Worm (Caenorhabditis elegans) whole organism, young adult: ENCODE data around the gene srz-59.

Experiments
- D2030.7 ChIP-seq: fragments of 200-800 bp; sonication (Bioruptor generic); IDR thresholded peaks from 2 replicates; pipeline ENCODE4 v1.3.6; 2022; ENCODE audit warnings: missing genetic modification reagents, missing genetic modification characterization, missing compliant biosample characterization
- F10E7.11 ChIP-seq: sonication (generic microtip); optimal IDR thresholded peaks from 2 replicates; lab custom pipeline; 2017; ENCODE audit warnings: mild to moderate bottlenecking, missing genetic modification characterization, moderate library complexity, missing compliant biosample characterization
- F33H1.4 ChIP-seq: fragments of 200-800 bp; sonication (Bioruptor generic); IDR thresholded peaks from 2 replicates; pipeline ENCODE4 v1.3.6; 2022; ENCODE audit warnings: missing genetic modification reagents, missing genetic modification characterization, missing compliant biosample characterization
- F39B2.1 ChIP-seq: fragments of 200-800 bp; sonication (Bioruptor generic); IDR thresholded peaks from 2 replicates; pipeline ENCODE4 v1.3.6; 2022; ENCODE audit warnings: missing genetic modification reagents, missing genetic modification characterization, missing compliant biosample characterization
- F49E8.2 ChIP-seq: sonication (generic microtip); optimal IDR thresholded peaks from 3 replicates; lab custom pipeline; 2017; ENCODE audit warnings: missing genetic modification characterization, mild to moderate bottlenecking, missing compliant biosample characterization, antibody characterized with exemption, moderate library complexity; ENCODE audit not compliant: insufficient read depth
- F52B5.7 ChIP-seq: sonication (generic microtip); optimal IDR thresholded peaks from 2 replicates; lab custom pipeline; 2016; ENCODE audit warnings: mild to moderate bottlenecking, missing genetic modification characterization, missing compliant biosample characterization
- F55B11.4 ChIP-seq: sonication (generic microtip); optimal IDR thresholded peaks from 2 replicates; lab custom pipeline; 2016; ENCODE audit warnings: missing compliant biosample characterization, missing genetic modification characterization, borderline replicate concordance; ENCODE audit not compliant: insufficient read depth
- K11D2.4 ChIP-seq: fragments of 200-800 bp; sonication (Bioruptor generic); IDR thresholded peaks from 2 replicates; pipeline ENCODE4 v1.3.6; 2022; ENCODE audit warnings: missing genetic modification reagents, missing genetic modification characterization, missing compliant biosample characterization
- Y56A3A.18 ChIP-seq: fragments of 200-800 bp; sonication (Bioruptor generic); IDR thresholded peaks from 2 replicates; pipeline ENCODE4 v1.3.6; 2022; ENCODE audit warnings: missing genetic modification reagents, missing genetic modification characterization, missing compliant biosample characterization
- akir-1 ChIP-seq: fragments of 200-800 bp; sonication (Bioruptor generic); optimal IDR thresholded peaks from 2 replicates; lab custom pipeline; 2018; ENCODE audit warnings: mild to moderate bottlenecking, missing genetic modification characterization, moderate library complexity, missing compliant biosample characterization
- attf-6 ChIP-seq: fragments of 200-800 bp; sonication (Bioruptor generic); IDR thresholded peaks from 2 replicates; pipeline ENCODE4 v1.3.6; 2022; ENCODE audit warnings: missing genetic modification reagents, missing genetic modification characterization, missing compliant biosample characterization
- ceh-58 ChIP-seq: fragments of 200-800 bp; sonication (Bioruptor generic); IDR thresholded peaks from 2 replicates; pipeline ENCODE4 v1.3.6; 2022; ENCODE audit warnings: missing genetic modification characterization, missing compliant biosample characterization
- efl-1 ChIP-seq: fragments of 150-350 bp; optimal IDR thresholded peaks from 2 replicates; lab custom pipeline; 2014; ENCODE audit warnings: missing biosample characterization, missing genetic modification reagents, missing genetic modification characterization
- egl-44 ChIP-seq: fragments of 200-800 bp; sonication (Bioruptor generic); IDR thresholded peaks from 2 replicates; pipeline ENCODE4 v1.3.6; 2022; ENCODE audit warnings: missing genetic modification reagents, missing genetic modification characterization, missing compliant biosample characterization
- egrh-3 ChIP-seq: fragments of 200-800 bp; sonication (Bioruptor generic); IDR thresholded peaks from 2 replicates; pipeline ENCODE4 v1.3.6; 2022; ENCODE audit warnings: missing genetic modification reagents, missing genetic modification characterization, missing compliant biosample characterization
- ets-4 ChIP-seq: fragments of 200-800 bp; sonication (Bioruptor generic); optimal IDR thresholded peaks from 2 replicates; lab custom pipeline; 2018; ENCODE audit warnings: mild to moderate bottlenecking, missing genetic modification characterization, missing compliant biosample characterization
- hsf-1 ChIP-seq: fragments of 200-800 bp; sonication (Bioruptor generic); IDR thresholded peaks from 2 replicates; pipeline ENCODE4 v1.3.6; 2022; ENCODE audit warnings: missing genetic modification reagents, missing genetic modification characterization, missing compliant biosample characterization
- let-607 ChIP-seq, 2 experiments: fragments of 200-800 bp in 1 of 2; sonication (Bioruptor generic) in 1 of 2; sonication (generic microtip) in 1 of 2; optimal IDR thresholded peaks; 2 replicates each; lab custom pipeline; 2016 to 2018; ENCODE audit warnings: mild to moderate bottlenecking in 2 of 2, missing compliant biosample characterization in 2 of 2, missing genetic modification characterization in 2 of 2, moderate library complexity in 2 of 2, missing genotype in 1 of 2
- lin-54 ChIP-seq: fragments of 200-800 bp; sonication (Bioruptor generic); optimal IDR thresholded peaks from 2 replicates; lab custom pipeline; 2018; ENCODE audit warnings: mild to moderate bottlenecking, missing genetic modification characterization, missing compliant biosample characterization
- lsl-1 ChIP-seq: fragments of 200-800 bp; sonication (Bioruptor generic); optimal IDR thresholded peaks from 2 replicates; lab custom pipeline; 2018; ENCODE audit warnings: mild to moderate bottlenecking, missing genetic modification characterization, moderate library complexity, missing compliant biosample characterization
- madf-6 ChIP-seq: fragments of 200-800 bp; sonication (Bioruptor generic); IDR thresholded peaks from 2 replicates; pipeline ENCODE4 v1.3.6; 2022; ENCODE audit warnings: missing genetic modification reagents, missing genetic modification characterization, missing compliant biosample characterization
- madf-8 ChIP-seq: fragments of 200-800 bp; sonication (Bioruptor generic); conservative IDR thresholded peaks from 2 replicates; pipeline ENCODE4 v1.3.6; 2022; ENCODE audit warnings: missing genetic modification reagents, missing genetic modification characterization, missing compliant biosample characterization
- nhr-179 ChIP-seq: sonication (generic microtip); optimal IDR thresholded peaks from 2 replicates; lab custom pipeline; 2016; ENCODE audit warnings: mild to moderate bottlenecking, missing genetic modification characterization, missing compliant biosample characterization
- nhr-90 ChIP-seq: sonication (generic microtip); optimal IDR thresholded peaks from 2 replicates; lab custom pipeline; 2016; ENCODE audit warnings: missing genotype, mild to moderate bottlenecking, missing genetic modification characterization, missing compliant biosample characterization
- pha-4 ChIP-seq: fragments of 150-350 bp; sonication (generic microtip); optimal IDR thresholded peaks from 2 replicates; lab custom pipeline; 2014; ENCODE audit warnings: missing biosample characterization, missing genetic modification reagents, missing genetic modification characterization
- sea-2 ChIP-seq: fragments of 200-800 bp; sonication (Bioruptor generic); IDR thresholded peaks from 2 replicates; pipeline ENCODE4 v1.3.6; 2022; ENCODE audit warnings: missing genetic modification characterization, missing compliant biosample characterization
- snpc-1.1 ChIP-seq: sonication (generic microtip); optimal IDR thresholded peaks from 2 replicates; lab custom pipeline; 2017; ENCODE audit warnings: missing genetic modification characterization, mild to moderate bottlenecking, missing compliant biosample characterization, antibody characterized with exemption, moderate library complexity, missing genotype, missing genetic modification reagents; ENCODE audit not compliant: insufficient read depth
- snpc-1.3 ChIP-seq: sonication (generic microtip); optimal IDR thresholded peaks from 2 replicates; lab custom pipeline; 2017; ENCODE audit warnings: missing genetic modification characterization, mild to moderate bottlenecking, missing compliant biosample characterization, antibody characterized with exemption, moderate library complexity, missing genotype, missing genetic modification reagents; ENCODE audit not compliant: insufficient read depth
- snpc-3.4 ChIP-seq: sonication (generic microtip); optimal IDR thresholded peaks from 2 replicates; lab custom pipeline; 2017; ENCODE audit warnings: missing genetic modification characterization, mild to moderate bottlenecking, missing compliant biosample characterization, antibody characterized with exemption, moderate library complexity, missing genotype, missing genetic modification reagents
- snpc-4 ChIP-seq, 5 experiments: fragments of 150-350 bp in 1 of 5; sonication (generic microtip) in 4 of 5; optimal IDR thresholded peaks; 2 replicates each; lab custom pipeline; 2014 to 2018; ENCODE audit warnings: missing genetic modification characterization in 5 of 5, missing biosample characterization in 3 of 5, antibody characterized with exemption in 2 of 5, mild to moderate bottlenecking in 2 of 5, missing compliant biosample characterization in 2 of 5, missing genotype in 2 of 5, moderate library complexity in 2 of 5, missing genetic modification reagents in 1 of 5
- tbp1 ChIP-seq: fragments of 200-800 bp; sonication (Bioruptor generic); optimal IDR thresholded peaks from 2 replicates; lab custom pipeline; 2018; ENCODE audit warnings: mild to moderate bottlenecking, missing genetic modification characterization, missing compliant biosample characterization
- tbx-9 ChIP-seq: sonication (generic microtip); optimal IDR thresholded peaks from 2 replicates; lab custom pipeline; 2016; ENCODE audit warnings: borderline replicate concordance, missing genetic modification characterization, inconsistent platforms, missing compliant biosample characterization
- xnd-1 ChIP-seq: sonication (generic microtip); optimal IDR thresholded peaks from 2 replicates; lab custom pipeline; 2016; ENCODE audit warnings: missing genotype, missing genetic modification reagents, missing genetic modification characterization, missing compliant biosample characterization
- ztf-26 ChIP-seq: sonication (generic microtip); optimal IDR thresholded peaks from 2 replicates; lab custom pipeline; 2017; ENCODE audit warnings: missing genetic modification characterization, missing compliant biosample characterization

Gene srz-59

DNA sequence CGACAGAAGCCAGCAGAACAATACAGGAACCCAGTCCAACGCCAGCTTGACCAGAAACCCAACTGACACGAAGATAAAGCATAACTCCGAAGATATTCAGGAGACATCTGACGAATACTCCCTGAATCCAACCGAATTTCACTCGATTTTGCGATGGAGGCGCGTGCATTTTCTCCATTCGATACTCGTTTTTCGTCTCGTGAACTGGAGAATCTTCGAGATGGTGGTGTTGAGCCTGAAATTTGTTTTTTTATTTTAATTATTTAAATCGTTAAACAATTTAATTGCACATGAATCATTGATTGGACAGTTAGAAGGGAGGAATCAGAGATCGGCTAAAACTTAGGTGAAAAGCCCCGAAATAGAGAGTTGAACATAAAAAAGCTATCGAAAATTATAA lies 17.5 kb upstream of the srz-59 start:
- TF ChIP-seq tbp1 (peak; percentile 24), attf-6 (peak; percentile 79), F52B5.7 (tag; lab: Kevin White, UChicago) (no peak), Y56A3A.18 (GFP tag; lab: Robert Waterston, UW) (no peak), egrh-3 (GFP tag; lab: Robert Waterston, UW) (no peak), nhr-90 (tag; lab: Kevin White, UChicago) (no peak), madf-6 (GFP tag; lab: Robert Waterston, UW) (peak; percentile 25; the same call in 1 of the 2 replicates), pha-4 (tag; lab: Kevin White, UChicago) (no peak), ets-4 (GFP tag; lab: Kevin White, UChicago) (no peak), snpc-4 (GFP tag; optimal IDR thresholded peaks at IDR 0.05; lab: Kevin White, UChicago) (peak; percentile 5), snpc-4 (tag; optimal IDR thresholded peaks at IDR 0.05; lab: Kevin White, UChicago) (peak in 1 of 4 experiments; percentile 60)

DNA sequence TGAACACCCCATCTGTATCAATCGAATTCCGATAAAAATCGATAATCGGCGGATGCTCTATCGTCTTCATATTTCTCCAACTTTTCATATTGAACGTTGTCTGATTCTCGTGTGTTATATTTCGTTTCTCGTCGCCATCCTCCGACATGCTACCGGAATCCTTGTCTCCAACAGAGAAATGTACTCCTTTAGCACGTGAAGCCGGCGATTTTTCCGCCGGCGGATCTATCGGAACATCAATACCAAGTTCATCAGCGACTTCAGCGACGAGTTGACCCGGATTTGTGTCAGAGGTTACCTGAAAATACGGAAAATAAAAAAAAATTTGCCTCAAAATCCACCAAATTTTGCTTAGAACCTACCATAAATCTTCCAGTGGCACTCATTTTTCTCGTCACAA lies 16.8 kb upstream of the srz-59 start:
- TF ChIP-seq F52B5.7 (tag; lab: Kevin White, UChicago) = no peak
- no peak for TF ChIP-seq ceh-58 (GFP tag; lab: Robert Waterston, UW)
- TF ChIP-seq F10E7.11 (tag; lab: Kevin White, UChicago) = no peak
- no peak for TF ChIP-seq sea-2 (GFP tag; lab: Robert Waterston, UW)
- no peak for TF ChIP-seq akir-1
- peak; percentile 73 for TF ChIP-seq attf-6
- TF ChIP-seq madf-6 (GFP tag; lab: Robert Waterston, UW) = peak; percentile 27; the same call in 1 of the 2 replicates

DNA sequence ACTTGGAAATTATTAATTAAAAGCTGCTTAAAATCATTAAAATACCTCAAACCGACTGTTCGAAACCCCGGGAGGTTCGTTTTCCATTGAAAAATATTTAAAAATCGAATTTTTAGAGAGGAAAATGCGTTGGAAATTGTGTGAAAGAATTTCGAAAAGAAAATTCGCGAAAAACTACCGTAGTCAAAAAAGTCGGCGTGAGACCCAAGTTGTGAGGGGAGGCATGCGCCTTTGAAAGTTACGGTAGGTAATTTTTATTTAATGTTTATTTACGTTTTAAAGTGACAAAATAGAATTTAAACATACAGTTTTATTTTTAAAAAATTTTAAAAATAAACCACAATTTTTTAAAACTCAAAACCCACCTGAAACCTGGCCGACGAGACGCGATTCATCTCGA lies 16.3 kb upstream of the srz-59 start:
- TF ChIP-seq madf-6 (GFP tag; lab: Robert Waterston, UW) (peak; percentile 94), hsf-1 (peak; percentile 93), F49E8.2 (tag; lab: Kevin White, UChicago) (peak; percentile 3), D2030.7 (GFP tag; lab: Robert Waterston, UW) (peak; percentile 44), egl-44 (GFP tag; lab: Robert Waterston, UW) (no peak), F33H1.4 (GFP tag; lab: Robert Waterston, UW) (peak; percentile 94), attf-6 (peak; percentile 96), efl-1 (peak; percentile 37), ztf-26 (tag; lab: Kevin White, UChicago) (no peak), let-607 (tag; optimal IDR thresholded peaks at IDR 0.05; lab: Kevin White, UChicago) (no peak), tbx-9 (no peak), tbp1 (peak; percentile 68), nhr-179 (no peak), snpc-3.4 (tag; lab: Kevin White, UChicago) (peak; percentile 31), snpc-1.1 (peak; percentile 5), madf-8 (GFP tag; lab: Robert Waterston, UW) (peak; percentile 71), F39B2.1 (GFP tag; lab: Robert Waterston, UW) (no peak), F55B11.4 (tag; lab: Kevin White, UChicago) (no peak), snpc-4 (GFP tag; optimal IDR thresholded peaks at IDR 0.05; lab: Kevin White, UChicago) (peak; percentile 92), snpc-4 (tag; optimal IDR thresholded peaks at IDR 0.05; lab: Kevin White, UChicago) (peak in 3 of 4 experiments; percentile 90 to 96 (median 96)), xnd-1 (peak; percentile 85), K11D2.4 (GFP tag; lab: Robert Waterston, UW) (no peak), lsl-1 (peak; percentile 93), lin-54 (GFP tag; lab: Kevin White, UChicago) (peak; percentile 40), snpc-1.3 (tag; lab: Kevin White, UChicago) (peak; percentile 73), sea-2 (GFP tag; lab: Robert Waterston, UW) (no peak)
